Worm (Caenorhabditis elegans): ENCODE results near the gene hpa-1.

- no peak for TF ChIP-seq egrh-3 (GFP tag; IDR thresholded peaks at IDR 0.05)
- TF ChIP-seq mcd-1 (GFP tag; IDR thresholded peaks at IDR 0.05), result no peak
- no peak for TF ChIP-seq cebp-1 (GFP tag; IDR thresholded peaks at IDR 0.05)
- no peak for TF ChIP-seq cebp-1 (tag; optimal IDR thresholded peaks at IDR 0.05)
- TF ChIP-seq snpc-4 (GFP tag; optimal IDR thresholded peaks at IDR 0.05), result no peak
- no peak for TF ChIP-seq snpc-4 (tag; optimal IDR thresholded peaks at IDR 0.05)
- no peak for TF ChIP-seq D2030.7 (GFP tag; IDR thresholded peaks at IDR 0.05)
- TF ChIP-seq B0336.3 (GFP tag; IDR thresholded peaks at IDR 0.05), result no peak
- TF ChIP-seq bed-2 (GFP tag; IDR thresholded peaks at IDR 0.05), result no peak
- no peak for TF ChIP-seq F10E7.11 (tag; optimal IDR thresholded peaks at IDR 0.05)
Observed at ce11 chrIV:16238555-16238954, 5.6 kb upstream of the hpa-1 start, which contains the start of gene srw-61.
